Worm (Caenorhabditis elegans) whole organism, late embryonic: ENCODE results near the gene mrck-1.

Experiments
- C08G9.2 ChIP-seq: sonication (generic microtip); optimal IDR thresholded peaks from 2 replicates; lab custom pipeline; 2016; ENCODE audit warnings: mild to moderate bottlenecking, missing genetic modification characterization, moderate library complexity, missing compliant biosample characterization
- C38D4.7 ChIP-seq: fragments of 200-800 bp; sonication (Bioruptor generic); optimal IDR thresholded peaks from 2 replicates; lab custom pipeline; 2018; ENCODE audit warnings: mild to moderate bottlenecking, missing genetic modification characterization, moderate library complexity, missing compliant biosample characterization
- F13H6.1 ChIP-seq: sonication (generic microtip); optimal IDR thresholded peaks from 2 replicates; lab custom pipeline; 2016; ENCODE audit warnings: missing genetic modification characterization, missing compliant biosample characterization
- K02D7.2 ChIP-seq: sonication (generic microtip); optimal IDR thresholded peaks from 2 replicates; lab custom pipeline; 2017; ENCODE audit warnings: mild to moderate bottlenecking, missing genetic modification characterization, missing compliant biosample characterization
- K09A11.1 ChIP-seq: sonication (generic microtip); optimal IDR thresholded peaks from 2 replicates; lab custom pipeline; 2017; ENCODE audit warnings: antibody characterized with exemption, mild to moderate bottlenecking, missing genetic modification characterization, missing compliant biosample characterization; ENCODE audit not compliant: insufficient read depth
- T23F11.4 ChIP-seq: fragments of 200-800 bp; sonication (Bioruptor generic); optimal IDR thresholded peaks from 2 replicates; lab custom pipeline; 2018; ENCODE audit warnings: mild to moderate bottlenecking, missing genetic modification characterization, missing compliant biosample characterization
- ahr-1 ChIP-seq: sonication (generic microtip); optimal IDR thresholded peaks from 2 replicates; lab custom pipeline; 2016; ENCODE audit warnings: missing genetic modification characterization, missing compliant biosample characterization
- ama-1 ChIP-seq: fragments of 150-350 bp; optimal IDR thresholded peaks from 2 replicates; lab custom pipeline; 2014
- ceh-19 ChIP-seq: fragments of 200-800 bp; sonication (Bioruptor generic); optimal IDR thresholded peaks from 2 replicates; lab custom pipeline; 2018; ENCODE audit warnings: mild to moderate bottlenecking, missing genetic modification characterization, missing compliant biosample characterization
- ceh-22 ChIP-seq: sonication (generic microtip); optimal IDR thresholded peaks from 2 replicates; lab custom pipeline; 2017; ENCODE audit warnings: missing biosample characterization, missing genetic modification characterization
- ceh-30 ChIP-seq: fragments of 150-350 bp; optimal IDR thresholded peaks from 2 replicates; lab custom pipeline; 2014; ENCODE audit warnings: missing biosample characterization, missing genetic modification characterization
- ceh-31 ChIP-seq: sonication (generic microtip); optimal IDR thresholded peaks from 2 replicates; lab custom pipeline; 2016; ENCODE audit warnings: missing genetic modification characterization, missing compliant biosample characterization
- ceh-45 ChIP-seq: fragments of 200-800 bp; sonication (Bioruptor generic); IDR thresholded peaks from 2 replicates; pipeline ENCODE4 v1.3.6; 2022; ENCODE audit warnings: missing genetic modification reagents, missing genetic modification characterization, missing compliant biosample characterization
- ceh-6 ChIP-seq: fragments of 200-800 bp; sonication (Bioruptor generic); optimal IDR thresholded peaks from 2 replicates; lab custom pipeline; 2018; ENCODE audit warnings: mild to moderate bottlenecking, missing genetic modification characterization, missing compliant biosample characterization
- ceh-9 ChIP-seq: sonication (generic microtip); optimal IDR thresholded peaks from 2 replicates; lab custom pipeline; 2016; ENCODE audit warnings: mild to moderate bottlenecking, missing genetic modification characterization, inconsistent platforms, missing compliant biosample characterization
- che-1 ChIP-seq: sonication (generic microtip); optimal IDR thresholded peaks from 2 replicates; lab custom pipeline; 2016; ENCODE audit warnings: mild to moderate bottlenecking, missing genetic modification characterization, missing compliant biosample characterization
- dmd-4 ChIP-seq: sonication (generic microtip); optimal IDR thresholded peaks from 2 replicates; lab custom pipeline; 2016; ENCODE audit warnings: borderline replicate concordance, missing genetic modification characterization, missing compliant biosample characterization
- dve-1 ChIP-seq: sonication (generic microtip); optimal IDR thresholded peaks from 2 replicates; lab custom pipeline; 2017; ENCODE audit warnings: antibody characterized with exemption, mild to moderate bottlenecking, missing genetic modification characterization, missing compliant biosample characterization
- elt-2 ChIP-seq: sonication (generic microtip); optimal IDR thresholded peaks from 2 replicates; lab custom pipeline; 2016; ENCODE audit warnings: missing genetic modification reagents, missing genetic modification characterization, missing compliant biosample characterization
- elt-4 ChIP-seq: sonication (generic microtip); optimal IDR thresholded peaks from 2 replicates; lab custom pipeline; 2016; ENCODE audit warnings: missing genetic modification characterization, missing compliant biosample characterization
- ets-4 ChIP-seq: sonication (generic microtip); optimal IDR thresholded peaks from 2 replicates; lab custom pipeline; 2016; ENCODE audit warnings: missing genetic modification characterization, missing compliant biosample characterization
- eyg-1 ChIP-seq: sonication (generic microtip); optimal IDR thresholded peaks from 2 replicates; lab custom pipeline; 2016; ENCODE audit warnings: missing genotype, missing genetic modification characterization, missing compliant biosample characterization
- fax-1 ChIP-seq: sonication (generic microtip); optimal IDR thresholded peaks from 2 replicates; lab custom pipeline; 2016; ENCODE audit warnings: missing genotype, missing genetic modification characterization, missing compliant biosample characterization
- fkh-10 ChIP-seq: fragments of 150-350 bp; optimal IDR thresholded peaks from 2 replicates; lab custom pipeline; 2014; ENCODE audit warnings: missing biosample characterization, missing genetic modification reagents, missing genetic modification characterization
- fkh-6 ChIP-seq: sonication (generic microtip); optimal IDR thresholded peaks from 2 replicates; lab custom pipeline; 2016; ENCODE audit warnings: missing genetic modification characterization, missing compliant biosample characterization
- gmeb-2 ChIP-seq: sonication (generic microtip); optimal IDR thresholded peaks from 2 replicates; lab custom pipeline; 2016; ENCODE audit warnings: missing genetic modification characterization, inconsistent platforms, missing compliant biosample characterization
- hlh-15 ChIP-seq: sonication (generic microtip); optimal IDR thresholded peaks from 2 replicates; lab custom pipeline; 2016; ENCODE audit warnings: missing genetic modification characterization, missing compliant biosample characterization
- hlh-30 ChIP-seq: sonication (generic microtip); optimal IDR thresholded peaks from 2 replicates; lab custom pipeline; 2017; ENCODE audit warnings: antibody characterized with exemption, missing genetic modification characterization, missing compliant biosample characterization; ENCODE audit not compliant: insufficient read depth
- hlh-6 ChIP-seq: sonication (generic microtip); optimal IDR thresholded peaks from 2 replicates; lab custom pipeline; 2016; ENCODE audit warnings: missing genotype, missing genetic modification characterization, missing compliant biosample characterization
- hlh-8 ChIP-seq: sonication (generic microtip); optimal IDR thresholded peaks from 2 replicates; lab custom pipeline; 2016; ENCODE audit warnings: missing genotype, missing genetic modification characterization, missing compliant biosample characterization
- lim-6 ChIP-seq: sonication (generic microtip); optimal IDR thresholded peaks from 2 replicates; lab custom pipeline; 2016; ENCODE audit warnings: missing genetic modification characterization, missing compliant biosample characterization
- lin-11 ChIP-seq: fragments of 200-800 bp; sonication (Bioruptor generic); optimal IDR thresholded peaks from 2 replicates; lab custom pipeline; 2018; ENCODE audit warnings: mild to moderate bottlenecking, missing genetic modification characterization, missing compliant biosample characterization
- mec-3 ChIP-seq: sonication (generic microtip); optimal IDR thresholded peaks from 2 replicates; lab custom pipeline; 2016; ENCODE audit warnings: borderline replicate concordance, missing genetic modification characterization, missing compliant biosample characterization
- nfya-1 ChIP-seq: sonication (generic microtip); optimal IDR thresholded peaks from 2 replicates; lab custom pipeline; 2017; ENCODE audit warnings: missing genetic modification characterization, mild to moderate bottlenecking, missing compliant biosample characterization, antibody characterized with exemption, moderate library complexity
- nhr-232 ChIP-seq: sonication (generic microtip); optimal IDR thresholded peaks from 2 replicates; lab custom pipeline; 2016; ENCODE audit warnings: missing genetic modification characterization, missing compliant biosample characterization
- npax-4 ChIP-seq: sonication (generic microtip); optimal IDR thresholded peaks from 2 replicates; lab custom pipeline; 2016; ENCODE audit warnings: missing genetic modification characterization, missing compliant biosample characterization
- pag-3 ChIP-seq: sonication (generic microtip); optimal IDR thresholded peaks from 2 replicates; lab custom pipeline; 2016; ENCODE audit warnings: missing compliant biosample characterization, missing genetic modification characterization, borderline replicate concordance
- pat-9 ChIP-seq: fragments of 200-800 bp; sonication (Bioruptor generic); optimal IDR thresholded peaks from 2 replicates; lab custom pipeline; 2018; ENCODE audit warnings: mild to moderate bottlenecking, missing genetic modification characterization, moderate library complexity, missing compliant biosample characterization
- pax-1 ChIP-seq: fragments of 150-350 bp; optimal IDR thresholded peaks from 2 replicates; lab custom pipeline; 2014; ENCODE audit warnings: missing biosample characterization, missing genetic modification characterization
- pqm-1 ChIP-seq: sonication (generic microtip); optimal IDR thresholded peaks from 2 replicates; lab custom pipeline; 2016; ENCODE audit warnings: missing genetic modification characterization, missing compliant biosample characterization
- pros-1 ChIP-seq: fragments of 150-350 bp; optimal IDR thresholded peaks from 2 replicates; lab custom pipeline; 2014; ENCODE audit warnings: missing biosample characterization, missing genetic modification reagents, missing genetic modification characterization
- ref-2 ChIP-seq: sonication (generic microtip); optimal IDR thresholded peaks from 2 replicates; lab custom pipeline; 2016; ENCODE audit warnings: missing genetic modification characterization, missing compliant biosample characterization
- rnt-1 ChIP-seq: sonication (generic microtip); optimal IDR thresholded peaks from 2 replicates; lab custom pipeline; 2016; ENCODE audit warnings: missing genetic modification characterization, missing compliant biosample characterization
- sdc-2 ChIP-seq: sonication (generic microtip); optimal IDR thresholded peaks from 2 replicates; lab custom pipeline; 2016; ENCODE audit warnings: missing genotype, missing genetic modification characterization, missing compliant biosample characterization
- sox-2 ChIP-seq: fragments of 200-800 bp; sonication (Bioruptor generic); IDR thresholded peaks from 2 replicates; pipeline ENCODE4 v1.3.6; 2022; ENCODE audit warnings: missing genetic modification reagents, missing genetic modification characterization, missing compliant biosample characterization
- sox-4 ChIP-seq: sonication (generic microtip); optimal IDR thresholded peaks from 2 replicates; lab custom pipeline; 2017; ENCODE audit warnings: mild to moderate bottlenecking, missing genetic modification characterization, inconsistent platforms, missing compliant biosample characterization
- syd-9 ChIP-seq: sonication (generic microtip); optimal IDR thresholded peaks from 2 replicates; lab custom pipeline; 2016; ENCODE audit warnings: mild to moderate bottlenecking, missing genetic modification characterization, moderate library complexity, missing compliant biosample characterization
- tbx-7 ChIP-seq: sonication (generic microtip); optimal IDR thresholded peaks from 2 replicates; lab custom pipeline; 2016; ENCODE audit warnings: missing genotype, missing genetic modification characterization, missing compliant biosample characterization
- ttx-3 ChIP-seq: sonication (generic microtip); optimal IDR thresholded peaks from 2 replicates; lab custom pipeline; 2016; ENCODE audit warnings: missing genetic modification reagents, missing genetic modification characterization, missing compliant biosample characterization
- unc-3 ChIP-seq, 2 experiments: fragments of 200-800 bp in 1 of 2; sonication (Bioruptor generic) in 1 of 2; sonication (generic microtip) in 1 of 2; conservative IDR thresholded peaks in 1 of 2; optimal IDR thresholded peaks in 1 of 2; 2 replicates each; pipeline versions ENCODE4 v1.3.6 to Lab custom; 2016 to 2022; ENCODE audit warnings: missing compliant biosample characterization in 2 of 2, missing genetic modification characterization in 2 of 2, missing genetic modification reagents in 1 of 2
- zip-5 ChIP-seq: sonication (generic microtip); optimal IDR thresholded peaks from 2 replicates; lab custom pipeline; 2016; ENCODE audit warnings: missing genetic modification characterization, missing compliant biosample characterization
- ztf-16 ChIP-seq: sonication (generic microtip); optimal IDR thresholded peaks from 2 replicates; lab custom pipeline; 2017; ENCODE audit warnings: missing genetic modification characterization, missing compliant biosample characterization

The mrck-1 gene

DNA sequence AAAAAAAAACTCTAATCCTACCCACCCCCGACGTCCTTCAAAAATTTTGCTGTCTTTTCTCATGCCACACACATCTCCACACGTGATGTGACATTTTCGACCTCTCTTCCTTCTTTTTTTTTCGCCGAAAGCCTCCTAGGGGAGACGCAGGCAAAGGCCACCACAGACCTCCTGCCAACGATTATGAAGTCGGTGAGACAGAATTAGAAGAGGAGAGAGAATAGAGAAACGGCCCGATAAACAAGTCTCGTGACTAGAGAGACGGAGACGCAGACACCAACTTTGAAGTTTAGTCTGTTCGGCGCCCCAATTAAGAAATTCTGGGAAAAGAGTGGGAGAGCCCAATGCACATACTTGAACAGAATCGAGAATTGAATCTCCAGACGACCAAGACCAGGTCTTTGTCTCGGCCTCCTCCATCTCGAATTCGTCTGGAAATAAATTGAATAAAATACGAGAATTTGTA, 42.6 kb downstream of the mrck-1 start:
- TF ChIP-seq elt-4 (tag; lab: Kevin White, UChicago), result no peak
- TF ChIP-seq fax-1 (tag; lab: Kevin White, UChicago), result no peak
- TF ChIP-seq K09A11.1, result peak; percentile 64
- peak; percentile 87 for TF ChIP-seq ceh-31 (tag; lab: Kevin White, UChicago)
- TF ChIP-seq hlh-15 (tag; lab: Kevin White, UChicago), result no peak
- TF ChIP-seq sox-2 (GFP tag; lab: Robert Waterston, UW), result no peak
- TF ChIP-seq T23F11.4, result no peak
- no peak for TF ChIP-seq K02D7.2 (tag; lab: Kevin White, UChicago)
- peak; percentile 71 for TF ChIP-seq F13H6.1 (tag; lab: Kevin White, UChicago)
- TF ChIP-seq ref-2 (tag; lab: Kevin White, UChicago), result peak; percentile 67
- TF ChIP-seq pat-9 (tag; lab: Kevin White, UChicago), result no peak
- peak; percentile 12 for TF ChIP-seq ztf-16 (tag; lab: Kevin White, UChicago)
- TF ChIP-seq eyg-1 (tag; lab: Kevin White, UChicago), result no peak
- TF ChIP-seq fkh-10, result no peak
- TF ChIP-seq ets-4, result peak; percentile 22
- no peak for TF ChIP-seq sox-4 (tag; lab: Kevin White, UChicago)
- TF ChIP-seq C08G9.2 (tag; lab: Kevin White, UChicago), result no peak
- TF ChIP-seq hlh-8 (tag; lab: Kevin White, UChicago), result no peak
- TF ChIP-seq pros-1, result peak; percentile 95
- TF ChIP-seq gmeb-2 (tag; lab: Kevin White, UChicago), result no peak
- no peak for TF ChIP-seq ceh-22 (tag; lab: Kevin White, UChicago)
- no peak for TF ChIP-seq ceh-9 (tag; lab: Kevin White, UChicago)
- peak; percentile 20 for TF ChIP-seq ceh-19 (GFP tag; lab: Kevin White, UChicago)
- no peak for TF ChIP-seq sdc-2 (tag; lab: Kevin White, UChicago)
- TF ChIP-seq dve-1 (tag; lab: Kevin White, UChicago), result peak; percentile 62
- TF ChIP-seq ceh-30 (tag; lab: Kevin White, UChicago), result peak; percentile 46
- TF ChIP-seq lim-6 (tag; lab: Kevin White, UChicago), result no peak
- TF ChIP-seq tbx-7 (tag; lab: Kevin White, UChicago), result no peak
- 0 out of 2 replicates have a peak, but pooled peaks have one; percentile 17 for TF ChIP-seq ceh-45 (GFP tag; lab: Robert Waterston, UW)
- peak; percentile 72 for TF ChIP-seq elt-2 (tag; lab: Kevin White, UChicago)
- peak; percentile 8 for TF ChIP-seq pqm-1 (tag; lab: Kevin White, UChicago)
- peak; percentile 29 for TF ChIP-seq che-1 (tag; lab: Kevin White, UChicago)
- TF ChIP-seq hlh-30 (tag; lab: Kevin White, UChicago), result peak; percentile 98
- TF ChIP-seq syd-9, result no peak
- no peak for TF ChIP-seq nhr-232 (tag; lab: Kevin White, UChicago)
- TF ChIP-seq ama-1 (lab: Kevin White, UChicago), result peak; percentile 59
- TF ChIP-seq zip-5 (tag; lab: Kevin White, UChicago), result no peak
- no peak for TF ChIP-seq mec-3
- TF ChIP-seq ttx-3, result peak; percentile 1
- no peak for TF ChIP-seq hlh-6 (tag; lab: Kevin White, UChicago)
- no peak for TF ChIP-seq lin-11
- TF ChIP-seq unc-3 (GFP tag; conservative IDR thresholded peaks at IDR 0.05; lab: Robert Waterston, UW), result peak; percentile 20; the same call in 1 of the 2 replicates
- TF ChIP-seq unc-3 (tag; optimal IDR thresholded peaks at IDR 0.05; lab: Kevin White, UChicago), result peak; percentile 75
- peak; percentile 81 for TF ChIP-seq rnt-1 (tag; lab: Kevin White, UChicago)
- no peak for TF ChIP-seq C38D4.7
- TF ChIP-seq ahr-1 (tag; lab: Kevin White, UChicago), result peak; percentile 36
- TF ChIP-seq dmd-4 (tag; lab: Kevin White, UChicago), result no peak
- no peak for TF ChIP-seq fkh-6 (tag; lab: Kevin White, UChicago)
- TF ChIP-seq pax-1 (tag; lab: Kevin White, UChicago), result peak; percentile 50
- peak; percentile 33 for TF ChIP-seq npax-4
- TF ChIP-seq ceh-6 (GFP tag; lab: Kevin White, UChicago), result peak; percentile 39
- peak; percentile 91 for TF ChIP-seq nfya-1
- TF ChIP-seq pag-3 (tag; lab: Kevin White, UChicago), result no peak
